Worm (Caenorhabditis elegans) whole organism, L1 larva: ENCODE results near the gene srh-46.

ENCODE experiments used
- C04F5.9 ChIP-seq: sonication (generic microtip); optimal IDR thresholded peaks from 2 replicates; lab custom pipeline; 2016; ENCODE audit warnings: missing genetic modification characterization, missing compliant biosample characterization
- C16A3.4 ChIP-seq: fragments of 150-350 bp; optimal IDR thresholded peaks from 2 replicates; lab custom pipeline; 2014; ENCODE audit warnings: missing biosample characterization, missing genetic modification characterization
- F16B12.6 ChIP-seq: fragments of 150-350 bp; optimal IDR thresholded peaks from 2 replicates; lab custom pipeline; 2014; ENCODE audit warnings: missing biosample characterization, missing genetic modification characterization
- Y116A8C.19 ChIP-seq: sonication (generic microtip); optimal IDR thresholded peaks from 2 replicates; lab custom pipeline; 2016; ENCODE audit warnings: missing compliant biosample characterization, missing genetic modification characterization, borderline replicate concordance
- ceh-63 ChIP-seq: fragments of 200-800 bp; sonication (Bioruptor generic); optimal IDR thresholded peaks from 2 replicates; lab custom pipeline; 2018; ENCODE audit warnings: mild to moderate bottlenecking, missing genetic modification characterization, missing compliant biosample characterization
- ceh-8 ChIP-seq: fragments of 200-800 bp; sonication (Bioruptor generic); optimal IDR thresholded peaks from 2 replicates; lab custom pipeline; 2018; ENCODE audit warnings: mild to moderate bottlenecking, missing genetic modification characterization, moderate library complexity, missing compliant biosample characterization
- ceh-88 ChIP-seq: fragments of 200-800 bp; sonication (Bioruptor generic); IDR thresholded peaks from 2 replicates; pipeline ENCODE4 v1.3.6; 2022; ENCODE audit warnings: missing genetic modification characterization, missing compliant biosample characterization
- ceh-90 ChIP-seq: sonication (generic microtip); optimal IDR thresholded peaks from 2 replicates; lab custom pipeline; 2016; ENCODE audit warnings: missing genetic modification characterization, missing compliant biosample characterization
- ces-1 ChIP-seq: fragments of 150-350 bp; optimal IDR thresholded peaks from 2 replicates; lab custom pipeline; 2014; ENCODE audit warnings: missing biosample characterization, missing genetic modification reagents, missing genetic modification characterization
- dpl-1 ChIP-seq, 3 experiments: fragments of 150-350 bp in 2 of 3; sonication (generic microtip) in 1 of 3; optimal IDR thresholded peaks; 2 replicates each; lab custom pipeline; 2014 to 2017; ENCODE audit warnings: missing biosample characterization in 3 of 3, missing genetic modification characterization in 3 of 3, missing genetic modification reagents in 3 of 3
- dsc-1 ChIP-seq: sonication (generic microtip); optimal IDR thresholded peaks from 2 replicates; lab custom pipeline; 2016; ENCODE audit warnings: mild to moderate bottlenecking, missing genetic modification characterization, missing compliant biosample characterization
- efl-1 ChIP-seq, 4 experiments: fragments of 150-350 bp; optimal IDR thresholded peaks in 3 of 4; peaks in 1 of 4; 1 replicate in 1 of 4; 2 replicates in 3 of 4; lab custom pipeline; 2014; ENCODE audit warnings: missing biosample characterization in 2 of 4, missing genetic modification characterization in 2 of 4, missing genetic modification reagents in 2 of 4
- egl-13 ChIP-seq: sonication (generic microtip); optimal IDR thresholded peaks from 2 replicates; lab custom pipeline; 2016; ENCODE audit warnings: missing genotype, missing genetic modification reagents, missing genetic modification characterization, missing compliant biosample characterization
- elt-2 ChIP-seq: sonication (generic microtip); optimal IDR thresholded peaks from 2 replicates; lab custom pipeline; 2016; ENCODE audit warnings: missing genetic modification characterization, mild to moderate bottlenecking, inconsistent platforms, missing compliant biosample characterization, missing genetic modification reagents
- elt-3 ChIP-seq, 6 experiments: fragments of 150-350 bp in 1 of 6; sonication (generic microtip); optimal IDR thresholded peaks; 2 replicates each; lab custom pipeline; 2017 to 2018; ENCODE audit warnings: missing biosample characterization in 6 of 6, missing genetic modification characterization in 6 of 6, inconsistent platforms in 1 of 6
- ets-5 ChIP-seq: fragments of 200-800 bp; sonication (Bioruptor generic); IDR thresholded peaks from 2 replicates; pipeline ENCODE4 v1.3.6; 2022; ENCODE audit warnings: missing genetic modification characterization, missing compliant biosample characterization
- fkh-10 ChIP-seq: sonication (generic microtip); optimal IDR thresholded peaks from 2 replicates; lab custom pipeline; 2017; ENCODE audit warnings: missing biosample characterization, missing genetic modification reagents, missing genetic modification characterization
- fkh-4 ChIP-seq: sonication (generic microtip); optimal IDR thresholded peaks from 2 replicates; lab custom pipeline; 2016; ENCODE audit warnings: missing compliant biosample characterization, missing genetic modification characterization, borderline replicate concordance
- fos-1 ChIP-seq: fragments of 150-350 bp; optimal IDR thresholded peaks from 2 replicates; lab custom pipeline; 2014; ENCODE audit warnings: missing biosample characterization, missing genetic modification characterization
- hlh-17 ChIP-seq: fragments of 200-800 bp; sonication (Bioruptor generic); optimal IDR thresholded peaks from 2 replicates; lab custom pipeline; 2018; ENCODE audit warnings: missing genetic modification characterization, mild to moderate bottlenecking, missing compliant biosample characterization, moderate library complexity, borderline replicate concordance
- irx-1 ChIP-seq: sonication (generic microtip); optimal IDR thresholded peaks from 2 replicates; lab custom pipeline; 2016; ENCODE audit warnings: missing genetic modification characterization, missing compliant biosample characterization
- jun-1 ChIP-seq: fragments of 150-350 bp; optimal IDR thresholded peaks from 2 replicates; lab custom pipeline; 2014; ENCODE audit warnings: missing biosample characterization, missing genetic modification reagents, missing genetic modification characterization
- lin-14 ChIP-seq: fragments of 200-800 bp; sonication (Bioruptor generic); optimal IDR thresholded peaks from 2 replicates; lab custom pipeline; 2018; ENCODE audit warnings: mild to moderate bottlenecking, missing genetic modification characterization, moderate library complexity, missing compliant biosample characterization
- lin-15B ChIP-seq: fragments of 150-350 bp; sonication (generic microtip); optimal IDR thresholded peaks from 3 replicates; lab custom pipeline; 2014; ENCODE audit warnings: missing biosample characterization, missing genetic modification characterization
- lin-35 ChIP-seq, 2 experiments: fragments of 150-350 bp; optimal IDR thresholded peaks; 2 replicates each; lab custom pipeline; 2014; ENCODE audit warnings: missing biosample characterization in 2 of 2, missing genetic modification characterization in 2 of 2, missing genetic modification reagents in 2 of 2
- lin-39 ChIP-seq: fragments of 150-350 bp; optimal IDR thresholded peaks from 2 replicates; lab custom pipeline; 2014; ENCODE audit warnings: missing biosample characterization, missing genetic modification reagents, missing genetic modification characterization
- lsy-2 ChIP-seq, 2 experiments: fragments of 150-350 bp; optimal IDR thresholded peaks; 2 replicates each; lab custom pipeline; 2014; ENCODE audit warnings: missing biosample characterization in 2 of 2, missing genetic modification characterization in 2 of 2
- mdl-1 ChIP-seq, 2 experiments: fragments of 150-350 bp; optimal IDR thresholded peaks; 2 replicates each; lab custom pipeline; 2014 to 2017; ENCODE audit warnings: missing biosample characterization in 2 of 2, missing genetic modification characterization in 2 of 2, inconsistent platforms in 1 of 2
- nhr-19 ChIP-seq: fragments of 200-800 bp; sonication (Bioruptor generic); conservative IDR thresholded peaks from 2 replicates; pipeline ENCODE4 v1.3.6; 2022; ENCODE audit warnings: missing genetic modification characterization, missing compliant biosample characterization
- nhr-237 ChIP-seq: fragments of 150-350 bp; optimal IDR thresholded peaks from 2 replicates; lab custom pipeline; 2014; ENCODE audit warnings: missing biosample characterization, missing genetic modification characterization
- nhr-28 ChIP-seq: fragments of 150-350 bp; optimal IDR thresholded peaks from 2 replicates; lab custom pipeline; 2014; ENCODE audit warnings: missing biosample characterization, missing genetic modification characterization
- nhr-47 ChIP-seq: sonication (generic microtip); optimal IDR thresholded peaks from 2 replicates; lab custom pipeline; 2016; ENCODE audit warnings: mild to moderate bottlenecking, missing genetic modification characterization, moderate library complexity, missing compliant biosample characterization
- nhr-71 ChIP-seq: sonication (generic microtip); optimal IDR thresholded peaks from 2 replicates; lab custom pipeline; 2016; ENCODE audit warnings: mild to moderate bottlenecking, missing genetic modification characterization, moderate library complexity, missing compliant biosample characterization
- nhr-76 ChIP-seq: sonication (generic microtip); optimal IDR thresholded peaks from 2 replicates; lab custom pipeline; 2017; ENCODE audit warnings: missing biosample characterization, missing genetic modification characterization
- nhr-77 ChIP-seq: fragments of 150-350 bp; optimal IDR thresholded peaks from 2 replicates; lab custom pipeline; 2014; ENCODE audit warnings: missing biosample characterization, missing genetic modification characterization
- nhr-84 ChIP-seq: sonication (generic microtip); optimal IDR thresholded peaks from 2 replicates; lab custom pipeline; 2017; ENCODE audit warnings: missing biosample characterization, missing genetic modification characterization
- nhr-85 ChIP-seq: sonication (generic microtip); peaks from one replicate; lab custom pipeline; 2016; ENCODE audit warnings: missing genetic modification characterization, inconsistent platforms, missing compliant biosample characterization
- nhr-90 ChIP-seq: sonication (generic microtip); optimal IDR thresholded peaks from 2 replicates; lab custom pipeline; 2016; ENCODE audit warnings: mild to moderate bottlenecking, missing genetic modification characterization, missing compliant biosample characterization; ENCODE audit not compliant: poor library complexity
- rnt-1 ChIP-seq: sonication (generic microtip); optimal IDR thresholded peaks from 2 replicates; lab custom pipeline; 2016; ENCODE audit warnings: mild to moderate bottlenecking, missing genetic modification characterization, moderate library complexity, missing compliant biosample characterization
- skn-1 ChIP-seq: fragments of 150-350 bp; optimal IDR thresholded peaks from 2 replicates; lab custom pipeline; 2014; ENCODE audit warnings: missing biosample characterization, missing genetic modification characterization
- snu-23 ChIP-seq: sonication (generic microtip); optimal IDR thresholded peaks from 2 replicates; lab custom pipeline; 2016; ENCODE audit warnings: missing genetic modification characterization, missing compliant biosample characterization
- tbx-2 ChIP-seq: sonication (generic microtip); optimal IDR thresholded peaks from 2 replicates; lab custom pipeline; 2016; ENCODE audit warnings: missing genetic modification characterization, missing compliant biosample characterization
- unc-130 ChIP-seq: fragments of 150-350 bp; optimal IDR thresholded peaks from 2 replicates; lab custom pipeline; 2017; ENCODE audit warnings: missing biosample characterization, missing genetic modification characterization, inconsistent platforms
- unc-30 ChIP-seq: sonication (generic microtip); optimal IDR thresholded peaks from 2 replicates; lab custom pipeline; 2017; ENCODE audit warnings: missing biosample characterization, missing genetic modification characterization
- unc-86 ChIP-seq: sonication (generic microtip); optimal IDR thresholded peaks from 2 replicates; lab custom pipeline; 2016; ENCODE audit warnings: missing genetic modification characterization, missing compliant biosample characterization
- unc-98 ChIP-seq: fragments of 200-800 bp; sonication (Bioruptor generic); IDR thresholded peaks from 2 replicates; pipeline ENCODE4 v1.3.6; 2022; ENCODE audit warnings: missing genetic modification characterization, missing compliant biosample characterization
- xbp-1 ChIP-seq: sonication (generic microtip); optimal IDR thresholded peaks from 2 replicates; lab custom pipeline; 2016; ENCODE audit warnings: missing genetic modification characterization, missing compliant biosample characterization
- zag-1 ChIP-seq: fragments of 150-350 bp; optimal IDR thresholded peaks from 2 replicates; lab custom pipeline; 2014; ENCODE audit warnings: missing biosample characterization, missing genetic modification characterization

srh-46 gene

ce11 chrV:11326914-11327367 is 24.3 kb upstream of the srh-46 start, which contains the start of gene tmed-10 (continued):
- TF ChIP-seq ces-1 (no peak), ets-5 (GFP tag; lab: Robert Waterston, UW) (no peak), mdl-1 (tag; optimal IDR thresholded peaks at IDR 0.05; lab: Kevin White, UChicago) (peak in 1 of 2 experiments; percentile 43), irx-1 (tag; lab: Kevin White, UChicago) (peak; percentile 32), unc-130 (peak; percentile 93), xbp-1 (tag; lab: Kevin White, UChicago) (peak; percentile 95), tbx-2 (tag; lab: Kevin White, UChicago) (peak; percentile 54), ceh-88 (no peak), skn-1 (tag; lab: Kevin White, UChicago) (peak; percentile 48), fos-1 (tag; lab: Kevin White, UChicago) (no peak), unc-98 (GFP tag; lab: Robert Waterston, UW) (no peak), unc-86 (peak; percentile 3), ceh-63 (GFP tag; lab: Kevin White, UChicago) (no peak), lin-14 (GFP tag; lab: Kevin White, UChicago) (peak; percentile 83), nhr-47 (tag; lab: Kevin White, UChicago) (peak; percentile 64), dsc-1 (peak; percentile 45), lin-39 (tag; lab: Kevin White, UChicago) (no peak), lsy-2 (tag; optimal IDR thresholded peaks at IDR 0.05; lab: Kevin White, UChicago) (peak; percentile 87 to 96), nhr-28 (no peak), nhr-77 (tag; lab: Kevin White, UChicago) (peak; percentile 44), egl-13 (tag; lab: Kevin White, UChicago) (no peak), Y116A8C.19 (tag; lab: Kevin White, UChicago) (no peak), elt-3 (tag; optimal IDR thresholded peaks at IDR 0.05; lab: Kevin White, UChicago) (peak in 1 of 6 experiments; percentile 27), C16A3.4 (peak; percentile 28), rnt-1 (tag; lab: Kevin White, UChicago) (peak; percentile 62), nhr-19 (GFP tag; lab: Robert Waterston, UW) (peak; percentile 80), fkh-10 (GFP tag; lab: Kevin White, UChicago) (peak; percentile 27), hlh-17 (GFP tag; lab: Kevin White, UChicago) (no peak), elt-2 (tag; lab: Kevin White, UChicago) (peak; percentile 16), zag-1 (tag; lab: Kevin White, UChicago) (no peak), jun-1 (tag; lab: Kevin White, UChicago) (peak; percentile 13), ceh-90 (tag; lab: Kevin White, UChicago) (no peak), nhr-76 (tag; lab: Kevin White, UChicago) (no peak), nhr-90 (tag; lab: Kevin White, UChicago) (peak; percentile 54), nhr-85 (tag; lab: Kevin White, UChicago) (no peak), ceh-8 (no peak), dpl-1 (GFP tag; optimal IDR thresholded peaks at IDR 0.05; lab: Kevin White, UChicago) (peak; percentile 44 to 64 (median 59)), unc-30 (tag; lab: Kevin White, UChicago) (no peak), fkh-4 (tag; lab: Kevin White, UChicago) (no peak), nhr-71 (tag; lab: Kevin White, UChicago) (peak; percentile 78), C04F5.9 (tag; lab: Kevin White, UChicago) (no peak), nhr-84 (tag; lab: Kevin White, UChicago) (no peak), lin-15B (tag; lab: Kevin White, UChicago) (peak; percentile 49), efl-1 (optimal IDR thresholded peaks at IDR 0.05; lab: Kevin White, UChicago) (peak; percentile 59 to 68), efl-1 (GFP tag; optimal IDR thresholded peaks at IDR 0.05 in 1 of 2; lab: Kevin White, UChicago) (peak; percentile 55 to 95), nhr-237 (tag; lab: Kevin White, UChicago) (no peak), F16B12.6 (peak; percentile 92), lin-35 (GFP tag; optimal IDR thresholded peaks at IDR 0.05; lab: Kevin White, UChicago) (peak; percentile 58 to 67), snu-23 (GFP tag; lab: Kevin White, UChicago) (peak; percentile 84)
